Worm (Caenorhabditis elegans) whole organism, L4 larva: ENCODE results near the gene W06G6.10.

Source experiments
- F37D6.2 ChIP-seq: sonication (generic microtip); optimal IDR thresholded peaks from 2 replicates; lab custom pipeline; 2016; ENCODE audit warnings: mild to moderate bottlenecking, missing genetic modification characterization, missing compliant biosample characterization
- Y48G9A.11 ChIP-seq: fragments of 200-800 bp; sonication (Bioruptor generic); IDR thresholded peaks from 2 replicates; pipeline ENCODE4 v1.3.6; 2022; ENCODE audit warnings: missing genetic modification reagents, missing genetic modification characterization, missing compliant biosample characterization
- aha-1 ChIP-seq: fragments of 150-350 bp; peaks from one replicate; lab custom pipeline; 2014; ENCODE audit warnings: missing biosample characterization, missing genetic modification characterization
- aly-2 ChIP-seq: sonication (generic microtip); optimal IDR thresholded peaks from 2 replicates; lab custom pipeline; 2018; ENCODE audit warnings: missing biosample characterization, missing genetic modification characterization
- ama-1 ChIP-seq: fragments of 150-350 bp; optimal IDR thresholded peaks from 2 replicates; lab custom pipeline; 2014; ENCODE audit warnings: inconsistent platforms, mixed read lengths
- arid-1 ChIP-seq: fragments of 200-800 bp; sonication (Bioruptor generic); conservative IDR thresholded peaks from 2 replicates; pipeline ENCODE4 v1.3.6; 2022; ENCODE audit warnings: missing genetic modification reagents, missing genetic modification characterization, missing compliant biosample characterization
- ctbp-1 ChIP-seq: fragments of 200-800 bp; sonication (Bioruptor generic); IDR thresholded peaks from 2 replicates; pipeline ENCODE4 v1.3.6; 2022; ENCODE audit warnings: missing genetic modification reagents, missing genetic modification characterization, missing compliant biosample characterization
- daf-12 ChIP-seq: fragments of 150-350 bp; optimal IDR thresholded peaks from 2 replicates; lab custom pipeline; 2014; ENCODE audit warnings: missing biosample characterization, missing genetic modification reagents, missing genetic modification characterization
- daf-16 ChIP-seq, 3 experiments: sonication (generic microtip); optimal IDR thresholded peaks; 2 replicates each; lab custom pipeline; 2016 to 2017; ENCODE audit warnings: missing genetic modification characterization in 3 of 3, missing genetic modification reagents in 3 of 3, mild to moderate bottlenecking in 2 of 3, missing compliant biosample characterization in 2 of 3, missing biosample characterization in 1 of 3, moderate library complexity in 1 of 3
- daf-19 ChIP-seq: fragments of 200-800 bp; sonication (Bioruptor generic); conservative IDR thresholded peaks from 2 replicates; pipeline ENCODE4 v1.3.6; 2022; ENCODE audit warnings: missing genetic modification characterization, missing compliant biosample characterization
- fos-1 ChIP-seq: fragments of 150-350 bp; optimal IDR thresholded peaks from 2 replicates; lab custom pipeline; 2014; ENCODE audit warnings: missing biosample characterization, missing genetic modification characterization
- hif-1 ChIP-seq, 2 experiments: sonication (generic microtip); optimal IDR thresholded peaks; 2 replicates each; lab custom pipeline; 2016 to 2017; ENCODE audit warnings: missing compliant biosample characterization in 2 of 2, missing genetic modification characterization in 2 of 2, missing genetic modification reagents in 2 of 2, missing genotype in 2 of 2, mild to moderate bottlenecking in 1 of 2
- lin-1 ChIP-seq: fragments of 200-800 bp; sonication (Bioruptor generic); IDR thresholded peaks from 2 replicates; pipeline ENCODE4 v1.3.6; 2022; ENCODE audit warnings: missing genetic modification reagents, missing genetic modification characterization, missing compliant biosample characterization
- lin-39 ChIP-seq: fragments of 150-350 bp; optimal IDR thresholded peaks from 2 replicates; lab custom pipeline; 2014; ENCODE audit warnings: missing biosample characterization, missing genetic modification reagents, missing genetic modification characterization
- lir-3 ChIP-seq: sonication (generic microtip); optimal IDR thresholded peaks from 2 replicates; lab custom pipeline; 2016; ENCODE audit warnings: mild to moderate bottlenecking, missing genetic modification characterization, missing compliant biosample characterization
- lsy-2 ChIP-seq, 2 experiments: fragments of 150-350 bp in 1 of 2; sonication (generic microtip) in 1 of 2; optimal IDR thresholded peaks; 2 replicates each; lab custom pipeline; 2014 to 2017; ENCODE audit warnings: missing biosample characterization in 2 of 2, missing genetic modification characterization in 2 of 2
- mes-2 ChIP-seq: sonication (generic microtip); optimal IDR thresholded peaks from 2 replicates; lab custom pipeline; 2016; ENCODE audit warnings: missing genotype, mild to moderate bottlenecking, missing genetic modification characterization, missing compliant biosample characterization; ENCODE audit not compliant: poor library complexity, severe bottlenecking
- nhr-10 ChIP-seq: fragments of 150-350 bp; optimal IDR thresholded peaks from 2 replicates; lab custom pipeline; 2014; ENCODE audit warnings: missing biosample characterization, missing genetic modification characterization
- nhr-111 ChIP-seq: fragments of 200-800 bp; sonication (Bioruptor generic); optimal IDR thresholded peaks from 2 replicates; lab custom pipeline; 2018; ENCODE audit warnings: mild to moderate bottlenecking, missing genetic modification characterization, missing compliant biosample characterization
- nhr-6 ChIP-seq: fragments of 150-350 bp; optimal IDR thresholded peaks from 2 replicates; lab custom pipeline; 2014; ENCODE audit warnings: missing biosample characterization, missing genetic modification characterization
- pha-4 ChIP-seq, 2 experiments: fragments of 150-350 bp in 1 of 2; fragments of 200-800 bp in 1 of 2; sonication (Bioruptor generic) in 1 of 2; IDR thresholded peaks in 1 of 2; optimal IDR thresholded peaks in 1 of 2; 2 replicates each; pipeline versions ENCODE4 v1.3.6 to Lab custom; 2014 to 2022; ENCODE audit warnings: missing genetic modification characterization in 2 of 2, missing genetic modification reagents in 2 of 2, missing biosample characterization in 1 of 2, missing compliant biosample characterization in 1 of 2
- php-3 ChIP-seq: fragments of 200-800 bp; sonication (Bioruptor generic); IDR thresholded peaks from 2 replicates; pipeline ENCODE4 v1.3.6; 2022; ENCODE audit warnings: missing genetic modification reagents, missing genetic modification characterization, missing compliant biosample characterization
- saeg-2 ChIP-seq: fragments of 200-800 bp; sonication (Bioruptor generic); IDR thresholded peaks from 2 replicates; pipeline ENCODE4 v1.3.6; 2022; ENCODE audit warnings: missing genetic modification reagents, missing genetic modification characterization, missing compliant biosample characterization
- set-16 ChIP-seq: fragments of 200-800 bp; sonication (Bioruptor generic); IDR thresholded peaks from 2 replicates; pipeline ENCODE4 v1.3.6; 2022; ENCODE audit warnings: missing genetic modification reagents, missing genetic modification characterization, missing compliant biosample characterization
- snpc-4 ChIP-seq: fragments of 150-350 bp; optimal IDR thresholded peaks from 2 replicates; lab custom pipeline; 2014; ENCODE audit warnings: missing biosample characterization, missing genetic modification characterization
- spr-1 ChIP-seq: sonication (generic microtip); optimal IDR thresholded peaks from 2 replicates; lab custom pipeline; 2016; ENCODE audit warnings: mild to moderate bottlenecking, missing genetic modification characterization, missing compliant biosample characterization
- unc-39 ChIP-seq: sonication (generic microtip); optimal IDR thresholded peaks from 2 replicates; lab custom pipeline; 2017; ENCODE audit warnings: missing biosample characterization, missing genetic modification characterization
- unc-62 ChIP-seq, 3 experiments: fragments of 150-350 bp in 1 of 3; sonication (generic microtip); optimal IDR thresholded peaks in 2 of 3; peaks in 1 of 3; 1 replicate in 1 of 3; 2 replicates in 2 of 3; lab custom pipeline; 2014 to 2017; ENCODE audit warnings: missing biosample characterization in 3 of 3, missing genetic modification characterization in 3 of 3, missing genetic modification reagents in 3 of 3, missing genotype in 1 of 3
- vab-7 ChIP-seq: fragments of 200-800 bp; sonication (Bioruptor generic); IDR thresholded peaks from 2 replicates; pipeline ENCODE4 v1.3.6; 2022; ENCODE audit warnings: missing genetic modification reagents, missing genetic modification characterization, missing compliant biosample characterization
- zfp-2 ChIP-seq: sonication (generic microtip); optimal IDR thresholded peaks from 2 replicates; lab custom pipeline; 2016; ENCODE audit warnings: mild to moderate bottlenecking, missing genetic modification characterization, missing compliant biosample characterization
- zip-11 ChIP-seq: fragments of 200-800 bp; sonication (Bioruptor generic); IDR thresholded peaks from 2 replicates; pipeline ENCODE4 v1.3.6; 2022; ENCODE audit warnings: missing genetic modification characterization, missing compliant biosample characterization
- ztf-7 ChIP-seq: fragments of 150-350 bp; optimal IDR thresholded peaks from 2 replicates; lab custom pipeline; 2014; ENCODE audit warnings: missing biosample characterization, missing genetic modification characterization

W06G6.10 gene

ce11 chrV:16647093-16647492, at the start of gene W06G6.10:
Gene W06G6.10 (minus strand): TSS chrV:16647193.
- TF ChIP-seq unc-39 (tag; lab: Kevin White, UChicago) (no peak), aha-1 (tag; lab: Kevin White, UChicago) (no peak), mes-2 (tag; lab: Kevin White, UChicago) (no peak), snpc-4 (tag; lab: Kevin White, UChicago) (no peak), ctbp-1 (GFP tag; lab: Robert Waterston, UW) (no peak), vab-7 (GFP tag; lab: Robert Waterston, UW) (no peak), ama-1 (lab: Kevin White, UChicago) (no peak)

ce11 chrV:16695499-16695898, 48.5 kb upstream of the W06G6.10 start:
- TF ChIP-seq aha-1 (tag; lab: Kevin White, UChicago) (peak; percentile 71), F37D6.2 (tag; lab: Kevin White, UChicago) (no peak)

ce11 chrV:16694538-16694937, 47.5 kb upstream of the W06G6.10 start, which contains the start of gene srz-101:
Gene srz-101 (plus strand): TSS chrV:16694838.
- no peak for TF ChIP-seq zip-11 (GFP tag; lab: Robert Waterston, UW)
- TF ChIP-seq nhr-6 (tag; lab: Kevin White, UChicago): no peak
- no peak for TF ChIP-seq zfp-2 (tag; lab: Kevin White, UChicago)
- no peak for TF ChIP-seq lin-39 (tag; lab: Kevin White, UChicago)
- no peak for TF ChIP-seq fos-1
- TF ChIP-seq nhr-111: no peak
- no peak for TF ChIP-seq daf-12 (tag; lab: Kevin White, UChicago)
- no peak for TF ChIP-seq php-3 (GFP tag; lab: Robert Waterston, UW)
- no peak for TF ChIP-seq lsy-2 (tag; optimal IDR thresholded peaks at IDR 0.05; lab: Kevin White, UChicago)
- no peak for TF ChIP-seq lir-3 (tag; lab: Kevin White, UChicago)
- TF ChIP-seq hif-1 (tag; optimal IDR thresholded peaks at IDR 0.05; lab: Kevin White, UChicago): no peak
- no peak for TF ChIP-seq spr-1 (tag; lab: Kevin White, UChicago)
- TF ChIP-seq unc-62 (GFP tag; optimal IDR thresholded peaks at IDR 0.05 in 1 of 2; lab: Kevin White, UChicago): no peak
- no peak for TF ChIP-seq unc-62 (tag; optimal IDR thresholded peaks at IDR 0.05; lab: Kevin White, UChicago)
- no peak for TF ChIP-seq ztf-7 (tag; lab: Kevin White, UChicago)
- TF ChIP-seq daf-19 (GFP tag; lab: Robert Waterston, UW): no peak
- TF ChIP-seq saeg-2 (GFP tag; lab: Robert Waterston, UW): no peak
- no peak for TF ChIP-seq aly-2
- no peak for TF ChIP-seq daf-16 (GFP tag; optimal IDR thresholded peaks at IDR 0.05; lab: Kevin White, UChicago)
- TF ChIP-seq daf-16 (tag; optimal IDR thresholded peaks at IDR 0.05; lab: Kevin White, UChicago): no peak
- TF ChIP-seq, all 104 proteins: peak for 0

ce11 chrV:16693732-16694131, 46.7 kb upstream of the W06G6.10 start, which contains the start of gene srw-42:
Gene srw-42 (minus strand): TSS chrV:16693832.
- TF ChIP-seq Y48G9A.11 (GFP tag; lab: Robert Waterston, UW) (no peak), nhr-10 (tag; lab: Kevin White, UChicago) (no peak)
- TF ChIP-seq, all 104 proteins: peak for 0

- peak; percentile 92 for TF ChIP-seq set-16
- no peak; the same call in 1 of the 2 replicates for TF ChIP-seq pha-4 (GFP tag; IDR thresholded peaks at IDR 0.05; lab: Robert Waterston, UW)
- no peak for TF ChIP-seq pha-4 (tag; optimal IDR thresholded peaks at IDR 0.05; lab: Kevin White, UChicago)
- no peak for TF ChIP-seq arid-1 (GFP tag; lab: Robert Waterston, UW)
- TF ChIP-seq lin-1: no peak
Observed at ce11 chrV:16692988-16693387, 46.0 kb upstream of the W06G6.10 start.
